Worm (Caenorhabditis elegans) whole organism, L4 larva: ENCODE data around the gene sdc-2.

Source experiments
- D1046.2 ChIP-seq: fragments of 200-800 bp; sonication (Bioruptor generic); IDR thresholded peaks from 2 replicates; pipeline ENCODE4 v1.3.6; 2022; ENCODE audit warnings: missing genetic modification characterization, missing compliant biosample characterization
- F37D6.2 ChIP-seq: sonication (generic microtip); optimal IDR thresholded peaks from 2 replicates; lab custom pipeline; 2016; ENCODE audit warnings: mild to moderate bottlenecking, missing genetic modification characterization, missing compliant biosample characterization
- Y105C5A.15 ChIP-seq: fragments of 200-800 bp; sonication (Bioruptor generic); IDR thresholded peaks from 2 replicates; pipeline ENCODE4 v1.3.6; 2022; ENCODE audit warnings: missing genetic modification characterization, missing compliant biosample characterization
- ZK337.2 ChIP-seq: fragments of 200-800 bp; sonication (Bioruptor generic); IDR thresholded peaks from 2 replicates; pipeline ENCODE4 v1.3.6; 2022; ENCODE audit warnings: missing genetic modification reagents, missing genetic modification characterization, missing compliant biosample characterization
- arid-1 ChIP-seq: fragments of 200-800 bp; sonication (Bioruptor generic); conservative IDR thresholded peaks from 2 replicates; pipeline ENCODE4 v1.3.6; 2022; ENCODE audit warnings: missing genetic modification reagents, missing genetic modification characterization, missing compliant biosample characterization
- attf-4 ChIP-seq: sonication (generic microtip); optimal IDR thresholded peaks from 3 replicates; lab custom pipeline; 2017; ENCODE audit warnings: missing biosample characterization, missing genetic modification characterization
- ceh-28 ChIP-seq: fragments of 150-350 bp; optimal IDR thresholded peaks from 2 replicates; lab custom pipeline; 2014; ENCODE audit warnings: missing biosample characterization, missing genetic modification reagents, missing genetic modification characterization
- ceh-62 ChIP-seq: sonication (generic microtip); optimal IDR thresholded peaks from 2 replicates; lab custom pipeline; 2017; ENCODE audit warnings: missing biosample characterization, missing genetic modification characterization
- cey-2 ChIP-seq: sonication (generic microtip); optimal IDR thresholded peaks from 3 replicates; lab custom pipeline; 2017; ENCODE audit warnings: missing genetic modification characterization, mild to moderate bottlenecking, missing compliant biosample characterization, antibody characterized with exemption, borderline replicate concordance; ENCODE audit not compliant: insufficient read depth
- daf-16 ChIP-seq, 3 experiments: sonication (generic microtip); optimal IDR thresholded peaks; 2 replicates each; lab custom pipeline; 2016 to 2017; ENCODE audit warnings: missing genetic modification characterization in 3 of 3, missing genetic modification reagents in 3 of 3, mild to moderate bottlenecking in 2 of 3, missing compliant biosample characterization in 2 of 3, missing biosample characterization in 1 of 3, moderate library complexity in 1 of 3
- daf-19 ChIP-seq: fragments of 200-800 bp; sonication (Bioruptor generic); conservative IDR thresholded peaks from 2 replicates; pipeline ENCODE4 v1.3.6; 2022; ENCODE audit warnings: missing genetic modification characterization, missing compliant biosample characterization
- dmd-8 ChIP-seq: fragments of 200-800 bp; sonication (Bioruptor generic); IDR thresholded peaks from 2 replicates; pipeline ENCODE4 v1.3.6; 2022; ENCODE audit warnings: missing genetic modification characterization, missing compliant biosample characterization
- dmd-9 ChIP-seq: fragments of 200-800 bp; sonication (Bioruptor generic); IDR thresholded peaks from 2 replicates; pipeline ENCODE4 v1.3.6; 2022; ENCODE audit warnings: missing genetic modification reagents, missing genetic modification characterization, missing compliant biosample characterization
- duxl-1 ChIP-seq: sonication (generic microtip); optimal IDR thresholded peaks from 2 replicates; lab custom pipeline; 2016; ENCODE audit warnings: mild to moderate bottlenecking, missing genetic modification characterization, moderate library complexity, missing compliant biosample characterization; ENCODE audit not compliant: poor library complexity
- dve-1 ChIP-seq: sonication (generic microtip); optimal IDR thresholded peaks from 2 replicates; lab custom pipeline; 2017; ENCODE audit warnings: antibody characterized with exemption, mild to moderate bottlenecking, missing genetic modification characterization, missing compliant biosample characterization; ENCODE audit not compliant: insufficient read depth
- egl-27 ChIP-seq: sonication (generic microtip); optimal IDR thresholded peaks from 3 replicates; lab custom pipeline; 2017; ENCODE audit warnings: missing biosample characterization, missing genetic modification reagents, missing genetic modification characterization
- egl-43 ChIP-seq: fragments of 200-800 bp; sonication (Bioruptor generic); IDR thresholded peaks from 2 replicates; pipeline ENCODE4 v1.3.6; 2022; ENCODE audit warnings: missing genetic modification reagents, missing genetic modification characterization, missing compliant biosample characterization
- fkh-10 ChIP-seq: fragments of 150-350 bp; optimal IDR thresholded peaks from 2 replicates; lab custom pipeline; 2014; ENCODE audit warnings: missing biosample characterization, missing genetic modification reagents, missing genetic modification characterization
- fos-1 ChIP-seq: fragments of 150-350 bp; optimal IDR thresholded peaks from 2 replicates; lab custom pipeline; 2014; ENCODE audit warnings: missing biosample characterization, missing genetic modification characterization
- gei-8 ChIP-seq: fragments of 200-800 bp; sonication (Bioruptor generic); optimal IDR thresholded peaks from 2 replicates; lab custom pipeline; 2018; ENCODE audit warnings: mild to moderate bottlenecking, missing genetic modification characterization, missing compliant biosample characterization
- hlh-11 ChIP-seq: fragments of 200-800 bp; sonication (Bioruptor generic); optimal IDR thresholded peaks from 2 replicates; lab custom pipeline; 2018; ENCODE audit warnings: mild to moderate bottlenecking, missing genetic modification characterization, missing compliant biosample characterization
- hlh-30 ChIP-seq: sonication (generic microtip); optimal IDR thresholded peaks from 2 replicates; lab custom pipeline; 2017; ENCODE audit warnings: antibody characterized with exemption, mild to moderate bottlenecking, missing genetic modification characterization, missing compliant biosample characterization; ENCODE audit not compliant: insufficient read depth
- jun-1 ChIP-seq: fragments of 150-350 bp; optimal IDR thresholded peaks from 2 replicates; lab custom pipeline; 2014; ENCODE audit warnings: missing biosample characterization, missing genetic modification reagents, missing genetic modification characterization
- lim-7 ChIP-seq: fragments of 200-800 bp; sonication (Bioruptor generic); IDR thresholded peaks from 2 replicates; pipeline ENCODE4 v1.3.6; 2022; ENCODE audit warnings: missing genetic modification characterization, missing compliant biosample characterization
- lin-13 ChIP-seq: fragments of 150-350 bp; optimal IDR thresholded peaks from 2 replicates; lab custom pipeline; 2014; ENCODE audit warnings: missing biosample characterization, missing genetic modification reagents, missing genetic modification characterization
- lsy-2 ChIP-seq, 2 experiments: fragments of 150-350 bp in 1 of 2; sonication (generic microtip) in 1 of 2; optimal IDR thresholded peaks; 2 replicates each; lab custom pipeline; 2014 to 2017; ENCODE audit warnings: missing biosample characterization in 2 of 2, missing genetic modification characterization in 2 of 2
- madf-5 ChIP-seq, 2 experiments: fragments of 200-800 bp; sonication (Bioruptor generic); IDR thresholded peaks; 2 replicates each; pipeline ENCODE4 v1.3.6; 2022; ENCODE audit warnings: missing compliant biosample characterization in 2 of 2, missing genetic modification characterization in 2 of 2
- madf-9 ChIP-seq: fragments of 200-800 bp; sonication (Bioruptor generic); conservative IDR thresholded peaks from 2 replicates; pipeline ENCODE4 v1.3.6; 2022; ENCODE audit warnings: missing genetic modification reagents, missing genetic modification characterization, missing compliant biosample characterization
- mep-1 ChIP-seq: fragments of 150-350 bp; sonication (generic microtip); optimal IDR thresholded peaks from 3 replicates; lab custom pipeline; 2014; ENCODE audit warnings: missing biosample characterization, missing genetic modification characterization
- mxl-2 ChIP-seq: fragments of 200-800 bp; sonication (Bioruptor generic); conservative IDR thresholded peaks from 2 replicates; pipeline ENCODE4 v1.3.6; 2022; ENCODE audit warnings: missing genetic modification reagents, missing genetic modification characterization, missing compliant biosample characterization
- mxl-3 ChIP-seq: fragments of 200-800 bp; sonication (Bioruptor generic); optimal IDR thresholded peaks from 2 replicates; lab custom pipeline; 2018; ENCODE audit warnings: mild to moderate bottlenecking, missing genetic modification characterization, missing compliant biosample characterization
- nhr-11 ChIP-seq: fragments of 150-350 bp; optimal IDR thresholded peaks from 2 replicates; lab custom pipeline; 2014; ENCODE audit warnings: missing biosample characterization, missing genetic modification characterization
- nhr-111 ChIP-seq: fragments of 200-800 bp; sonication (Bioruptor generic); optimal IDR thresholded peaks from 2 replicates; lab custom pipeline; 2018; ENCODE audit warnings: mild to moderate bottlenecking, missing genetic modification characterization, missing compliant biosample characterization
- nhr-237 ChIP-seq: sonication (generic microtip); optimal IDR thresholded peaks from 2 replicates; lab custom pipeline; 2017; ENCODE audit warnings: missing biosample characterization, missing genetic modification characterization
- nhr-25 ChIP-seq: sonication (generic microtip); optimal IDR thresholded peaks from 2 replicates; lab custom pipeline; 2017; ENCODE audit warnings: missing genetic modification characterization, mild to moderate bottlenecking, missing compliant biosample characterization, antibody characterized with exemption, moderate library complexity, borderline replicate concordance; ENCODE audit not compliant: insufficient read depth
- nhr-28 ChIP-seq: fragments of 150-350 bp; optimal IDR thresholded peaks from 2 replicates; lab custom pipeline; 2014; ENCODE audit warnings: missing biosample characterization, missing genetic modification characterization
- nhr-41 ChIP-seq: fragments of 200-800 bp; sonication (Bioruptor generic); IDR thresholded peaks from 2 replicates; pipeline ENCODE4 v1.3.6; 2022; ENCODE audit warnings: missing genetic modification reagents, missing genetic modification characterization, missing compliant biosample characterization
- nhr-48 ChIP-seq: sonication (generic microtip); optimal IDR thresholded peaks from 2 replicates; lab custom pipeline; 2016; ENCODE audit warnings: mild to moderate bottlenecking, missing genetic modification characterization, missing compliant biosample characterization
- nhr-6 ChIP-seq: fragments of 150-350 bp; optimal IDR thresholded peaks from 2 replicates; lab custom pipeline; 2014; ENCODE audit warnings: missing biosample characterization, missing genetic modification characterization
- pha-4 ChIP-seq, 2 experiments: fragments of 150-350 bp in 1 of 2; fragments of 200-800 bp in 1 of 2; sonication (Bioruptor generic) in 1 of 2; IDR thresholded peaks in 1 of 2; optimal IDR thresholded peaks in 1 of 2; 2 replicates each; pipeline versions ENCODE4 v1.3.6 to Lab custom; 2014 to 2022; ENCODE audit warnings: missing genetic modification characterization in 2 of 2, missing genetic modification reagents in 2 of 2, missing biosample characterization in 1 of 2, missing compliant biosample characterization in 1 of 2
- php-3 ChIP-seq: fragments of 200-800 bp; sonication (Bioruptor generic); IDR thresholded peaks from 2 replicates; pipeline ENCODE4 v1.3.6; 2022; ENCODE audit warnings: missing genetic modification reagents, missing genetic modification characterization, missing compliant biosample characterization
- pqm-1 ChIP-seq: sonication (generic microtip); optimal IDR thresholded peaks from 2 replicates; lab custom pipeline; 2017; ENCODE audit warnings: missing biosample characterization, missing genetic modification characterization
- set-16 ChIP-seq: fragments of 200-800 bp; sonication (Bioruptor generic); IDR thresholded peaks from 2 replicates; pipeline ENCODE4 v1.3.6; 2022; ENCODE audit warnings: missing genetic modification reagents, missing genetic modification characterization, missing compliant biosample characterization
- skn-1 ChIP-seq: fragments of 150-350 bp; optimal IDR thresholded peaks from 2 replicates; lab custom pipeline; 2014; ENCODE audit warnings: missing biosample characterization, missing genetic modification characterization
- spr-1 ChIP-seq: sonication (generic microtip); optimal IDR thresholded peaks from 2 replicates; lab custom pipeline; 2016; ENCODE audit warnings: mild to moderate bottlenecking, missing genetic modification characterization, missing compliant biosample characterization
- spr-3 ChIP-seq: fragments of 200-800 bp; sonication (Bioruptor generic); optimal IDR thresholded peaks from 2 replicates; lab custom pipeline; 2018; ENCODE audit warnings: mild to moderate bottlenecking, missing genetic modification characterization, missing compliant biosample characterization
- tag-97 ChIP-seq: fragments of 200-800 bp; sonication (Bioruptor generic); IDR thresholded peaks from 2 replicates; pipeline ENCODE4 v1.3.6; 2022; ENCODE audit warnings: missing genetic modification characterization, missing compliant biosample characterization
- vab-7 ChIP-seq: fragments of 200-800 bp; sonication (Bioruptor generic); IDR thresholded peaks from 2 replicates; pipeline ENCODE4 v1.3.6; 2022; ENCODE audit warnings: missing genetic modification reagents, missing genetic modification characterization, missing compliant biosample characterization
- zag-1 ChIP-seq: fragments of 150-350 bp; optimal IDR thresholded peaks from 2 replicates; lab custom pipeline; 2014; ENCODE audit warnings: missing biosample characterization, missing genetic modification characterization
- zip-2 ChIP-seq: fragments of 150-350 bp; optimal IDR thresholded peaks from 2 replicates; lab custom pipeline; 2014; ENCODE audit warnings: missing biosample characterization, missing genetic modification characterization
- ztf-7 ChIP-seq: fragments of 150-350 bp; optimal IDR thresholded peaks from 2 replicates; lab custom pipeline; 2014; ENCODE audit warnings: missing biosample characterization, missing genetic modification characterization

sdc-2 gene

ce11 chrX:11478758-11479157 lies 43.7 kb upstream of the sdc-2 start (continued):
- TF ChIP-seq gei-8 (GFP tag; lab: Kevin White, UChicago) (no peak), ceh-62 (tag; lab: Kevin White, UChicago) (no peak), nhr-48 (tag; lab: Kevin White, UChicago) (peak; percentile 14), hlh-30 (tag; lab: Kevin White, UChicago) (peak; percentile 87), nhr-25 (tag; lab: Kevin White, UChicago) (no peak), nhr-41 (no peak), F37D6.2 (no peak), dmd-8 (GFP tag; lab: Robert Waterston, UW) (no peak), fkh-10 (GFP tag; lab: Kevin White, UChicago) (no peak), egl-43 (GFP tag; lab: Robert Waterston, UW) (no peak), ztf-7 (tag; lab: Kevin White, UChicago) (no peak), lsy-2 (tag; optimal IDR thresholded peaks at IDR 0.05; lab: Kevin White, UChicago) (peak; percentile 8 to 37), madf-5 (GFP tag; IDR thresholded peaks at IDR 0.05; lab: Robert Waterston, UW) (no peak), nhr-111 (no peak), dmd-9 (GFP tag; lab: Robert Waterston, UW) (no peak), pha-4 (GFP tag; IDR thresholded peaks at IDR 0.05; lab: Robert Waterston, UW) (no peak), pha-4 (tag; optimal IDR thresholded peaks at IDR 0.05; lab: Kevin White, UChicago) (no peak), nhr-237 (tag; lab: Kevin White, UChicago) (no peak), pqm-1 (no peak), D1046.2 (GFP tag; lab: Robert Waterston, UW) (no peak), nhr-11 (no peak), nhr-6 (tag; lab: Kevin White, UChicago) (no peak), zip-2 (tag; lab: Kevin White, UChicago) (no peak), attf-4 (tag; lab: Kevin White, UChicago) (no peak), Y105C5A.15 (GFP tag; lab: Robert Waterston, UW) (no peak), ZK337.2 (GFP tag; lab: Robert Waterston, UW) (no peak), fos-1 (no peak), lim-7 (GFP tag; lab: Robert Waterston, UW) (no peak), duxl-1 (tag; lab: Kevin White, UChicago) (no peak), ceh-28 (tag; lab: Kevin White, UChicago) (no peak), daf-16 (GFP tag; optimal IDR thresholded peaks at IDR 0.05; lab: Kevin White, UChicago) (no peak), daf-16 (tag; optimal IDR thresholded peaks at IDR 0.05; lab: Kevin White, UChicago) (no peak), mxl-2 (GFP tag; lab: Robert Waterston, UW) (no peak), vab-7 (GFP tag; lab: Robert Waterston, UW) (no peak), tag-97 (GFP tag; lab: Robert Waterston, UW) (no peak), dve-1 (tag; lab: Kevin White, UChicago) (no peak), php-3 (GFP tag; lab: Robert Waterston, UW) (no peak), set-16 (GFP tag; lab: Robert Waterston, UW) (no peak), nhr-28 (tag; lab: Kevin White, UChicago) (peak; percentile 55), mep-1 (tag; lab: Kevin White, UChicago) (peak; percentile 52), egl-27 (tag; lab: Kevin White, UChicago) (no peak), skn-1 (tag; lab: Kevin White, UChicago) (no peak), arid-1 (GFP tag; lab: Robert Waterston, UW) (no peak), hlh-11 (tag; lab: Kevin White, UChicago) (peak; percentile 42), jun-1 (tag; lab: Kevin White, UChicago) (no peak), daf-19 (GFP tag; lab: Robert Waterston, UW) (no peak), lin-13 (GFP tag; lab: Kevin White, UChicago) (no peak), madf-9 (GFP tag; lab: Robert Waterston, UW) (no peak), spr-1 (tag; lab: Kevin White, UChicago) (no peak), mxl-3 (GFP tag; lab: Kevin White, UChicago) (no peak), spr-3 (GFP tag; lab: Kevin White, UChicago) (no peak), zag-1 (tag; lab: Kevin White, UChicago) (no peak), cey-2 (tag; lab: Kevin White, UChicago) (no peak)
